Fruit fly (Drosophila melanogaster) whole organism, wandering third instar larva: Measurements from ENCODE around the gene Polr3G.

ENCODE experiments used
- Abd-B ChIP-seq: fragments of >200 bp; optimal IDR thresholded peaks from 2 replicates; lab custom pipeline; 2017; ENCODE audit warnings: missing biosample characterization, missing genetic modification characterization
- CG32264 ChIP-seq: fragments of 200-800 bp; sonication (Bioruptor generic); optimal IDR thresholded peaks from 2 replicates; lab custom pipeline; 2016; ENCODE audit warnings: missing biosample characterization, missing genetic modification characterization
- CG9705 ChIP-seq: fragments of 200-800 bp; sonication (Bioruptor generic); optimal IDR thresholded peaks from 2 replicates; lab custom pipeline; 2018; ENCODE audit warnings: missing biosample characterization, mild to moderate bottlenecking, missing genetic modification characterization
- Dfd ChIP-seq: fragments of >200 bp; optimal IDR thresholded peaks from 2 replicates; lab custom pipeline; 2017; ENCODE audit warnings: missing biosample characterization, missing genetic modification characterization
- Dif ChIP-seq: fragments of 200-275, 200-300 bp; sonication (Bioruptor generic); optimal IDR thresholded peaks from 2 replicates; lab custom pipeline; 2018; ENCODE audit warnings: missing biosample characterization, missing genetic modification characterization; ENCODE audit not compliant: partially characterized antibody
- Hr78 ChIP-seq: fragments of >200 bp; optimal IDR thresholded peaks from 2 replicates; lab custom pipeline; 2017; ENCODE audit warnings: missing biosample characterization, missing genetic modification characterization
- Hr83 ChIP-seq: fragments of 200-300 bp; sonication (Bioruptor generic); optimal IDR thresholded peaks from 2 replicates; lab custom pipeline; 2016; ENCODE audit warnings: missing biosample characterization, mild to moderate bottlenecking, missing genetic modification characterization, moderate library complexity; ENCODE audit not compliant: poor library complexity, severe bottlenecking
- Jra ChIP-seq: sonication (Bioruptor generic); optimal IDR thresholded peaks from 2 replicates; lab custom pipeline; 2016; ENCODE audit warnings: missing biosample characterization, missing genetic modification characterization
- Mio ChIP-seq: sonication (Bioruptor generic); optimal IDR thresholded peaks from 2 replicates; lab custom pipeline; 2016; ENCODE audit warnings: missing biosample characterization, missing genetic modification characterization
- Myc ChIP-seq: fragments of >200 bp; optimal IDR thresholded peaks from 2 replicates; lab custom pipeline; 2017
- Rel ChIP-seq, 2 experiments: fragments of 200-800 bp; sonication (Bioruptor generic) in 1 of 2; optimal IDR thresholded peaks; 2 replicates in 1 of 2; 3 replicates in 1 of 2; lab custom pipeline; 2016 to 2019; ENCODE audit warnings: mild to moderate bottlenecking in 2 of 2, missing biosample characterization in 2 of 2, missing genetic modification characterization in 2 of 2, moderate library complexity in 1 of 2
- Sp1 ChIP-seq: fragments of 200-800 bp; sonication (Bioruptor generic); optimal IDR thresholded peaks from 3 replicates; lab custom pipeline; 2019; ENCODE audit warnings: missing biosample characterization, mild to moderate bottlenecking, missing genetic modification characterization, moderate library complexity
- br ChIP-seq: fragments of 200-800 bp; sonication (Bioruptor generic); optimal IDR thresholded peaks from 2 replicates; lab custom pipeline; 2016; ENCODE audit warnings: missing biosample characterization, missing genetic modification characterization
- brk ChIP-seq: fragments of 200-800 bp; sonication (Bioruptor generic); optimal IDR thresholded peaks from 2 replicates; lab custom pipeline; 2016; ENCODE audit warnings: missing biosample characterization, mild to moderate bottlenecking, missing genetic modification characterization
- dl ChIP-seq, 2 experiments: fragments of 175-275, 200-275 bp in 1 of 2; fragments of 200-275 bp in 1 of 2; sonication (Bioruptor generic); optimal IDR thresholded peaks; lab custom pipeline; 2018; ENCODE audit warnings: mild to moderate bottlenecking in 2 of 2, missing biosample characterization in 2 of 2, missing genetic modification characterization in 2 of 2, moderate library complexity in 2 of 2; ENCODE audit not compliant: partially characterized antibody in 2 of 2, insufficient read depth in 1 of 2
- dmrt93B ChIP-seq: fragments of 200-800 bp; sonication (Bioruptor generic); optimal IDR thresholded peaks from 2 replicates; lab custom pipeline; 2018; ENCODE audit warnings: missing biosample characterization, mild to moderate bottlenecking, missing genetic modification characterization
- dsf ChIP-seq: sonication (Bioruptor generic); optimal IDR thresholded peaks from 2 replicates; lab custom pipeline; 2016; ENCODE audit warnings: missing biosample characterization, missing genetic modification characterization, borderline replicate concordance
- ey ChIP-seq: fragments of 200-800 bp; sonication (Bioruptor generic); optimal IDR thresholded peaks from 2 replicates; lab custom pipeline; 2016; ENCODE audit warnings: missing biosample characterization, missing genetic modification characterization
- foxo ChIP-seq, 2 experiments: fragments of 200-800 bp; sonication (Bioruptor generic); optimal IDR thresholded peaks; 2 replicates in 1 of 2; 3 replicates in 1 of 2; lab custom pipeline; 2016 to 2017; ENCODE audit warnings: missing biosample characterization in 2 of 2, missing genetic modification characterization in 2 of 2
- h ChIP-seq: fragments of 200-800 bp; sonication (Bioruptor generic); optimal IDR thresholded peaks from 3 replicates; lab custom pipeline; 2016; ENCODE audit warnings: missing biosample characterization, mild to moderate bottlenecking, missing genetic modification characterization
- jim ChIP-seq: fragments of 175-275, 200-325 bp; sonication (Bioruptor generic); optimal IDR thresholded peaks from 2 replicates; lab custom pipeline; 2016; ENCODE audit warnings: missing biosample characterization, mild to moderate bottlenecking, missing genetic modification characterization
- lola ChIP-seq: fragments of >200 bp; optimal IDR thresholded peaks from 2 replicates; lab custom pipeline; 2017; ENCODE audit warnings: missing biosample characterization, missing genetic modification characterization
- pan ChIP-seq: fragments of >200 bp; optimal IDR thresholded peaks from 2 replicates; lab custom pipeline; 2017
- psq ChIP-seq: fragments of 200-800 bp; sonication (Bioruptor generic); optimal IDR thresholded peaks from 3 replicates; lab custom pipeline; 2017; ENCODE audit warnings: missing biosample characterization, mild to moderate bottlenecking, missing genetic modification characterization, moderate library complexity
- rgr ChIP-seq: fragments of 200-800 bp; sonication (Bioruptor generic); optimal IDR thresholded peaks from 3 replicates; lab custom pipeline; 2016; ENCODE audit warnings: missing biosample characterization, mild to moderate bottlenecking, missing genetic modification characterization
- sage ChIP-seq: fragments of 200-800 bp; sonication (Bioruptor generic); optimal IDR thresholded peaks from 2 replicates; lab custom pipeline; 2016; ENCODE audit warnings: missing biosample characterization, mild to moderate bottlenecking, missing genetic modification characterization
- sv ChIP-seq: fragments of 200-800 bp; sonication (Bioruptor generic); optimal IDR thresholded peaks from 3 replicates; lab custom pipeline; 2016; ENCODE audit warnings: missing biosample characterization, missing genetic modification characterization
- usp ChIP-seq: fragments of >200 bp; optimal IDR thresholded peaks from 2 replicates; lab custom pipeline; 2017; ENCODE audit warnings: missing biosample characterization, missing genetic modification characterization
- woc ChIP-seq: sonication (Bioruptor generic); optimal IDR thresholded peaks from 2 replicates; lab custom pipeline; 2016; ENCODE audit warnings: missing biosample characterization, mild to moderate bottlenecking, missing genetic modification characterization

The Polr3G gene

DNA sequence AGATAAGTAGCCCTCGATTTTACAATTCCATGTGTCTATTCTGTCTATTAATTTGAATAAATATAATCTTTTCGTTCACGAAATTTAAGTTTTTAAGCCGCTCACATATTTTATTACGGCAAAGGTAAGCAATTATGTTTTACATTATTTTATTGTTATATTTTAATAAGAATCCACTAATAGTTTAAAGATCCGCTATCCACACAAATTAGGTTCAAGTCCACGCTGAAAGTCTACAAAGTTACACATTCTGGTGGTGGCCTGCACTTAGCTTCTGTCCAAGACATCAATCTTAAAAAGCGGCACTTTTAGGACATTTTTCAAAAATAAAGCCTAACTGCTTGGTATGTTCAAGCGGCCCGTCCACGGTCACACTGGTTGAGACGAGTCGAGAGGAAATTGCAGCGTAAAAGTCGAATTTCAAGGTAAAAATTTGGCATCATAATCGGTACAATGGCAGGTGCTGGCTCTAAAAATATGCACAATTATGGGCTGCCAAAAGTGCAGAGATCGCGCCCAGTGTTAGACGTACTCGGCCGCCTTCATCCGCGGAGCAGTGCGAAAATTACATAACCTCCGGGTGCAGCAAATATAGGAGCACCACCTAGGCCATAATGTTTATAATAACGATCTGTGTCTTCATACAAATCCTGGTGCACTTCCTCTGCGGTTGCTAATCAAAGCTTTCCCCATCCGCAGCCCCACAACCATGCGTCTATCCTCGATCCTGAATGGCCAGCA is 48.0 kb upstream of the Polr3G start, which contains the start of the genes UQCR-Q and CG46525:
Gene UQCR-Q, plus strand, starts transcription at position 51 of the 741 bp plus-strand sequence.
Gene CG46525, plus strand, starts transcription at position 510 of the 741 bp plus-strand sequence.
- TF ChIP-seq psq (GFP tag; lab: Kevin White, UChicago) (no peak), CG32264 (GFP tag; lab: Kevin White, UChicago) (no peak), Dif (peak; percentile 4), brk (GFP tag; lab: Kevin White, UChicago) (peak; percentile 13), Myc (lab: Kevin White, UChicago) (peak; percentile 50), h (GFP tag; lab: Kevin White, UChicago) (peak; percentile 12), Abd-B (GFP tag; lab: Kevin White, UChicago) (no peak), CG9705 (no peak), Mio (GFP tag; lab: Kevin White, UChicago) (no peak), Rel (GFP tag; optimal IDR thresholded peaks at IDR 0.05; lab: Kevin White, UChicago) (no peak), Rel (tag; optimal IDR thresholded peaks at IDR 0.05; lab: Kevin White, UChicago) (peak; percentile 27), sv (GFP tag; lab: Kevin White, UChicago) (no peak), woc (GFP tag; lab: Kevin White, UChicago) (no peak)
- TF ChIP-seq, all 38 proteins: peak for 5

DNA sequence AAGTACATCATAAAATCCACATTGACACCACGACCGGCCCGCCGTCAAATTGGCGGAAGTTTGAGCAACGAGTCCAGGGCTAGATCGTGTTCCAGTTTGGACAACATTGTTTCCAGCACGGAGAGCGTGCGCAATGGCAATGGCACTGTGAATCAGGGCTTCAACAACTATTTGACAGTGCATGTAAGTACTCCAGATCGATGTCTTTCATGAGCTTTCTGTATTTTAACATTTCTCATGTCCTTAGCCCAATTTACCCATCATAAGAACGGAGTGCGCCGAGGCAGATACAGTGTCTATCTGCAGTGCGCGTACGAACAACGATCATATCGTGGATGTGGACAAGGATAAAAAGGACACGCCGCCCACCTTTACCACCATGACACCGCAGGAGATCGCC is 47.0 kb upstream of the Polr3G start:
- no peak for TF ChIP-seq dmrt93B (GFP tag; lab: Kevin White, UChicago)

DNA sequence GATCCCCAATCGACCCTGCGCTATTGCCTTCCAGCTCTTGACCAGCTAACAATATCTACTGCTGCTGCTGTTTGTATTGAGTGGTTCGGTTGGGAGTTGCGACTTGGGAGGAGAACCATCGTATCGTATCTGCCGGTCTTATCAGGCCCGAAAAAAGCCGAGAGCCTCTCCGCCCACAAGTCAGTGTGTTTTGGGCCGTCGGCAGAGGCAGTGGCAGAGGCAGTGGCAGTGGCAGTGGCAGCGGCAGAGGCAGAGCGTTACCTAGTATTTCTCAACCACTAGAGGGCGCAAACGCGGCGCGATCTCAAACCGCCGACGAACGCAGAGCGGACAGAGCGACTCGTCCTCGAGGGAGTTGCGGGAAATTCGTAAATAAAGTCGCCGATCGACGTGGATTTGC is 43.2 kb upstream of the Polr3G start, which contains the start of gene SecCl:
Gene SecCl, plus strand, starts transcription at position 18 of the 400 bp plus-strand sequence.
- TF ChIP-seq Dfd (GFP tag; lab: Kevin White, UChicago) (no peak), Hr78 (GFP tag; lab: Kevin White, UChicago) (no peak), jim (no peak), lola (GFP tag; lab: Kevin White, UChicago) (no peak), sage (GFP tag; lab: Kevin White, UChicago) (no peak), Hr83 (GFP tag; lab: Kevin White, UChicago) (no peak), psq (GFP tag; lab: Kevin White, UChicago) (no peak), br (GFP tag; lab: Kevin White, UChicago) (no peak), dsf (GFP tag; lab: Kevin White, UChicago) (no peak), usp (GFP tag; lab: Kevin White, UChicago) (no peak), dl (GFP tag; optimal IDR thresholded peaks at IDR 0.05; lab: Kevin White, UChicago; ENCODE audit: insufficient read depth in 1 of 2, partially characterized antibody in 2 of 2) (no peak), Sp1 (GFP tag; lab: Kevin White, UChicago) (no peak), Jra (GFP tag; lab: Kevin White, UChicago) (no peak), pan (lab: Kevin White, UChicago) (no peak), rgr (GFP tag; lab: Kevin White, UChicago) (no peak), Mio (GFP tag; lab: Kevin White, UChicago) (no peak), foxo (GFP tag; optimal IDR thresholded peaks at IDR 0.05; lab: Kevin White, UChicago) (no peak), dmrt93B (GFP tag; lab: Kevin White, UChicago) (no peak), Rel (GFP tag; optimal IDR thresholded peaks at IDR 0.05; lab: Kevin White, UChicago) (no peak), Rel (tag; optimal IDR thresholded peaks at IDR 0.05; lab: Kevin White, UChicago) (no peak), sv (GFP tag; lab: Kevin White, UChicago) (no peak)
- TF ChIP-seq, all 38 proteins: peak for 0

DNA sequence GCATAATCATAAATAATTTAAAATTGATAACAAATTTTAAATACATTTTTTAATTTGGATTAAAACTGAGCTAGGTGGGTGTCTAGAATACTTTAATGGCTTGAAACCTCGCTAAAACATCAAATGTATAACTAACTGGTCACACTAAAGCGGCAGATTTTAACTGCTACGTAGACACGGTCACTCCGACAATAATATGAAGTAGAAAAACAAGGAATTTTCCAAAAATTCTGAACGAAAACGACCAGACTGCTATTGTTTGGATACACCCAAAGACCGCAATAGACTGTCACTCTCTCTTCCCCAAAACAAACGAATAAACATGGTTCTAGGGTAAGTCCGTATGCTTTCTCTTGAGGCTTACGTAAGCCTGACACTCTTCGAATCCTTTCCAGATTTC is 38.9 kb upstream of the Polr3G start, which contains the start of gene QIL1:
Gene QIL1, plus strand, starts transcription at position 142 of the 400 bp plus-strand sequence.
- no peak for TF ChIP-seq lola (GFP tag; lab: Kevin White, UChicago)
- TF ChIP-seq Rel (GFP tag; optimal IDR thresholded peaks at IDR 0.05; lab: Kevin White, UChicago) = no peak
- TF ChIP-seq Rel (tag; optimal IDR thresholded peaks at IDR 0.05; lab: Kevin White, UChicago) = no peak
- TF ChIP-seq ey (GFP tag; lab: Kevin White, UChicago) = no peak
- TF ChIP-seq dl (GFP tag; optimal IDR thresholded peaks at IDR 0.05; lab: Kevin White, UChicago; ENCODE audit: insufficient read depth in 1 of 2, partially characterized antibody in 2 of 2) = no peak
- TF ChIP-seq rgr (GFP tag; lab: Kevin White, UChicago) = no peak

DNA sequence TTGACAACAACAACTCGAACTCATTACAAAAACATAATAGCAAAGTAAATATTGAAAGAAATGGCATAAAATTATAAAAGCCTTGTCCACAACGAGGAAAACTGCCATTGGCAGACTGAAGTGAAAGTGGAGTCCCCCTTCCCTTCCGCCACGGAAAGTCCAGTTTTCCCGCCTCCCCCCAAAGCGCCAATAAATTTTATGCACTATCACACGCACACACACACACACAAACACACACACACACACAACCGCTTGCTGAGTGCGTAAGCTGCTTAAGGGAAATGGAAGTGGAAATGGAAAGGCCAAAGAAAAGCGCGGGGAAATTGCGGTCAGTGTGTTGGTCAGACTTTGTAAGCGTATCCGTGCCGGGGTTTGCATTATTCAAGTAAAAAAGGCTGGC is 35.5 kb upstream of the Polr3G start:
- TF ChIP-seq usp (GFP tag; lab: Kevin White, UChicago) (no peak), Rel (GFP tag; optimal IDR thresholded peaks at IDR 0.05; lab: Kevin White, UChicago) (no peak), Rel (tag; optimal IDR thresholded peaks at IDR 0.05; lab: Kevin White, UChicago) (no peak), h (GFP tag; lab: Kevin White, UChicago) (no peak), Sp1 (GFP tag; lab: Kevin White, UChicago) (no peak), jim (no peak)
- TF ChIP-seq, all 38 proteins: peak for 0
